Fruit fly (Drosophila melanogaster) whole organism, embryonic: ENCODE results near the gene CG31431.

Source experiments
- B-H2 ChIP-seq: fragments of 200-800 bp; sonication (Bioruptor generic); optimal IDR thresholded peaks from 2 replicates; lab custom pipeline; 2018; ENCODE audit warnings: missing biosample characterization, mild to moderate bottlenecking, missing genetic modification characterization
- CG10209 ChIP-seq: fragments of 200-800 bp; sonication (Bioruptor generic); optimal IDR thresholded peaks from 3 replicates; lab custom pipeline; 2017; ENCODE audit warnings: missing biosample characterization, mild to moderate bottlenecking, missing genetic modification characterization, missing genetic modification reagents
- CG12299 ChIP-seq: fragments of 200-800 bp; sonication (Bioruptor generic); optimal IDR thresholded peaks from 2 replicates; lab custom pipeline; 2018; ENCODE audit warnings: missing biosample characterization, mild to moderate bottlenecking, missing genetic modification characterization
- CG12744 ChIP-seq: fragments of 200-800 bp; sonication (Bioruptor generic); optimal IDR thresholded peaks from 2 replicates; lab custom pipeline; 2016; ENCODE audit warnings: missing biosample characterization, missing genetic modification characterization
- CG12942 ChIP-seq: fragments of 200-800 bp; sonication (Bioruptor generic); optimal IDR thresholded peaks from 3 replicates; lab custom pipeline; 2016; ENCODE audit warnings: missing biosample characterization, missing genetic modification characterization
- CG13296 ChIP-seq: fragments of 200-800 bp; sonication (Bioruptor generic); optimal IDR thresholded peaks from 3 replicates; lab custom pipeline; 2018; ENCODE audit warnings: missing biosample characterization, mild to moderate bottlenecking, missing genetic modification characterization
- CG14050 ChIP-seq: fragments of 200-800 bp; sonication (Bioruptor generic); IDR thresholded peaks from 3 replicates; pipeline ENCODE4 v1.3.6; 2022; ENCODE audit warnings: missing biosample characterization, missing genetic modification characterization
- CG14710 ChIP-seq: fragments of 200-800 bp; sonication (Bioruptor generic); optimal IDR thresholded peaks from 3 replicates; lab custom pipeline; 2019; ENCODE audit warnings: missing biosample characterization, mild to moderate bottlenecking, missing genetic modification characterization, moderate library complexity
- CG15479 ChIP-seq: fragments of 200-800 bp; sonication (Bioruptor generic); optimal IDR thresholded peaks from 3 replicates; lab custom pipeline; 2019; ENCODE audit warnings: missing biosample characterization, mild to moderate bottlenecking, missing genetic modification characterization, moderate library complexity
- CG1602 ChIP-seq: fragments of 200-800 bp; sonication (Bioruptor generic); optimal IDR thresholded peaks from 3 replicates; lab custom pipeline; 2016; ENCODE audit warnings: missing biosample characterization, missing genetic modification characterization
- CG1603 ChIP-seq: fragments of 200-800 bp; sonication (Bioruptor generic); optimal IDR thresholded peaks from 2 replicates; lab custom pipeline; 2019; ENCODE audit warnings: missing biosample characterization, mild to moderate bottlenecking, missing genetic modification characterization, moderate library complexity
- CG17359 ChIP-seq: fragments of 200-800 bp; sonication (Bioruptor generic); optimal IDR thresholded peaks from 3 replicates; lab custom pipeline; 2018; ENCODE audit warnings: missing biosample characterization, mild to moderate bottlenecking, missing genetic modification characterization, moderate library complexity
- CG17568 ChIP-seq: fragments of 200-800 bp; sonication (Bioruptor generic); optimal IDR thresholded peaks from 2 replicates; lab custom pipeline; 2018; ENCODE audit warnings: missing biosample characterization, mild to moderate bottlenecking, missing genetic modification characterization, moderate library complexity
- CG18011 ChIP-seq: fragments of 200-800 bp; sonication (Bioruptor generic); optimal IDR thresholded peaks from 2 replicates; lab custom pipeline; 2017; ENCODE audit warnings: missing biosample characterization, missing genetic modification characterization, mild to moderate bottlenecking, moderate library complexity, missing genotype
- CG2199 ChIP-seq: fragments of 200-800 bp; sonication (Bioruptor generic); IDR thresholded peaks from 3 replicates; pipeline ENCODE4 v1.3.6; 2022; ENCODE audit warnings: missing biosample characterization, missing genetic modification characterization
- CG31388 ChIP-seq: fragments of 200-800 bp; sonication (Bioruptor generic); optimal IDR thresholded peaks from 2 replicates; lab custom pipeline; 2016; ENCODE audit warnings: missing biosample characterization, missing genetic modification characterization
- CG33213 ChIP-seq: fragments of 200-800 bp; sonication (Bioruptor generic); optimal IDR thresholded peaks from 3 replicates; lab custom pipeline; 2016; ENCODE audit warnings: missing biosample characterization, missing genetic modification characterization
- CG4360 ChIP-seq: fragments of 200-800 bp; sonication (Bioruptor generic); IDR thresholded peaks from 2 replicates; pipeline ENCODE4 v1.3.6; 2022; ENCODE audit warnings: missing biosample characterization, missing genetic modification characterization
- CG6175 ChIP-seq: fragments of 200-800 bp; sonication (Bioruptor generic); IDR thresholded peaks from 3 replicates; pipeline ENCODE4 v1.3.6; 2022; ENCODE audit warnings: missing biosample characterization, missing genetic modification characterization
- CG6813 ChIP-seq: fragments of 200-800 bp; sonication (Bioruptor generic); optimal IDR thresholded peaks from 2 replicates; lab custom pipeline; 2017; ENCODE audit warnings: missing biosample characterization, missing genetic modification characterization, mild to moderate bottlenecking, moderate library complexity, missing genetic modification reagents
- CG9609 ChIP-seq: fragments of 200-800 bp; sonication (Bioruptor generic); optimal IDR thresholded peaks from 3 replicates; lab custom pipeline; 2016; ENCODE audit warnings: missing biosample characterization, missing genetic modification characterization
- CG9932 ChIP-seq: fragments of 200-800 bp; sonication (Bioruptor generic); IDR thresholded peaks from 2 replicates; pipeline ENCODE4 v1.3.6; 2022; ENCODE audit warnings: missing biosample characterization, missing genetic modification characterization
- Chrac-16 ChIP-seq: fragments of 200-800 bp; sonication (Bioruptor generic); optimal IDR thresholded peaks from 3 replicates; lab custom pipeline; 2016; ENCODE audit warnings: missing biosample characterization, missing genetic modification characterization
- Deaf1 ChIP-seq: fragments of 200-800 bp; optimal IDR thresholded peaks from 3 replicates; lab custom pipeline; 2019; ENCODE audit warnings: missing biosample characterization, mild to moderate bottlenecking, missing genetic modification characterization, moderate library complexity
- E2f1 ChIP-seq: fragments of 200-800 bp; sonication (Bioruptor generic); IDR thresholded peaks from 2 replicates; pipeline ENCODE4 v1.3.6; 2022; ENCODE audit warnings: missing biosample characterization, missing genetic modification characterization
- Hr78 ChIP-seq, 2 experiments: fragments of 200-800 bp in 1 of 2; fragments of >200 bp in 1 of 2; sonication (Bioruptor generic) in 1 of 2; optimal IDR thresholded peaks; 2 replicates each; lab custom pipeline; 2017 to 2019; ENCODE audit warnings: missing biosample characterization in 2 of 2, missing genetic modification characterization in 2 of 2, mild to moderate bottlenecking in 1 of 2, moderate library complexity in 1 of 2
- MBD-R2 ChIP-seq: fragments of 200-800 bp; sonication (Bioruptor generic); IDR thresholded peaks from 2 replicates; pipeline ENCODE4 v1.3.6; 2022; ENCODE audit warnings: missing biosample characterization, missing genetic modification characterization
- MTF-1 ChIP-seq: fragments of 200-800 bp; sonication (Bioruptor generic); optimal IDR thresholded peaks from 2 replicates; lab custom pipeline; 2018; ENCODE audit warnings: missing biosample characterization, mild to moderate bottlenecking, missing genetic modification characterization, borderline replicate concordance
- Med ChIP-seq: fragments of 200-800 bp; sonication (Bioruptor generic); peaks from one replicate; lab custom pipeline; 2016; ENCODE audit warnings: missing biosample characterization, missing genetic modification characterization, mild to moderate bottlenecking, inconsistent platforms, moderate library complexity
- Oli ChIP-seq: fragments of 200-800 bp; sonication (Bioruptor generic); optimal IDR thresholded peaks from 2 replicates; lab custom pipeline; 2018; ENCODE audit warnings: missing biosample characterization, mild to moderate bottlenecking, missing genetic modification characterization, moderate library complexity
- Pdp1 ChIP-seq, 2 experiments: fragments of 200-800 bp; sonication (Bioruptor generic); optimal IDR thresholded peaks; 3 replicates each; lab custom pipeline; 2016; ENCODE audit warnings: missing biosample characterization in 2 of 2, missing genetic modification characterization in 2 of 2, mild to moderate bottlenecking in 1 of 2, moderate library complexity in 1 of 2
- Spps ChIP-seq: fragments of 200-800 bp; sonication (Bioruptor generic); optimal IDR thresholded peaks from 2 replicates; lab custom pipeline; 2018; ENCODE audit warnings: missing biosample characterization, mild to moderate bottlenecking, missing genetic modification characterization
- Vsx1 ChIP-seq: fragments of 200-800 bp; sonication (Bioruptor generic); optimal IDR thresholded peaks from 2 replicates; lab custom pipeline; 2017; ENCODE audit warnings: missing biosample characterization, mild to moderate bottlenecking, missing genetic modification characterization, missing genetic modification reagents
- ara ChIP-seq: fragments of 200-800 bp; sonication (Bioruptor generic); IDR thresholded peaks from 2 replicates; pipeline ENCODE4 v1.3.6; 2022; ENCODE audit warnings: missing biosample characterization, missing genetic modification characterization
- ase ChIP-seq: fragments of 200-800 bp; sonication (Bioruptor generic); IDR thresholded peaks from 3 replicates; pipeline ENCODE4 v1.3.6; 2022; ENCODE audit warnings: missing biosample characterization, missing genetic modification characterization
- cg ChIP-seq: fragments of 200-800 bp; sonication (Bioruptor generic); optimal IDR thresholded peaks from 3 replicates; lab custom pipeline; 2019; ENCODE audit warnings: missing biosample characterization, mild to moderate bottlenecking, missing genetic modification characterization, moderate library complexity
- chif ChIP-seq, 2 experiments: fragments of 200-800 bp; sonication (Bioruptor generic); optimal IDR thresholded peaks; 3 replicates each; lab custom pipeline; 2016; ENCODE audit warnings: missing biosample characterization in 2 of 2, missing genetic modification characterization in 2 of 2
- dm ChIP-seq: fragments of 200-800 bp; sonication (Bioruptor generic); optimal IDR thresholded peaks from 3 replicates; lab custom pipeline; 2016; ENCODE audit warnings: missing biosample characterization, missing genetic modification characterization
- fd3F ChIP-seq: fragments of 200-800 bp; sonication (Bioruptor generic); optimal IDR thresholded peaks from 2 replicates; lab custom pipeline; 2018; ENCODE audit warnings: missing biosample characterization, mild to moderate bottlenecking, missing genetic modification characterization, moderate library complexity
- gce ChIP-seq: fragments of 200-800 bp; sonication (Bioruptor generic); IDR thresholded peaks from 3 replicates; pipeline ENCODE4 v1.3.6; 2022; ENCODE audit warnings: missing biosample characterization, missing genetic modification characterization
- gfzf ChIP-seq: fragments of 200-800 bp; sonication (Bioruptor generic); optimal IDR thresholded peaks from 2 replicates; lab custom pipeline; 2016; ENCODE audit warnings: missing biosample characterization, mild to moderate bottlenecking, missing genetic modification characterization, moderate library complexity
- ham ChIP-seq: fragments of 200-800 bp; sonication (Bioruptor generic); IDR thresholded peaks from 2 replicates; pipeline ENCODE4 v1.3.6; 2022; ENCODE audit warnings: missing biosample characterization, missing genetic modification characterization
- kay ChIP-seq: fragments of 200-800 bp; sonication (Bioruptor generic); optimal IDR thresholded peaks from 2 replicates; lab custom pipeline; 2016; ENCODE audit warnings: missing biosample characterization, missing genetic modification characterization
- ken ChIP-seq: fragments of 200-800 bp; sonication (Bioruptor generic); IDR thresholded peaks from 3 replicates; pipeline ENCODE4 v1.3.6; 2022; ENCODE audit warnings: missing biosample characterization, missing genetic modification characterization
- nau ChIP-seq: fragments of 200-800 bp; sonication (Bioruptor generic); optimal IDR thresholded peaks from 3 replicates; lab custom pipeline; 2017; ENCODE audit warnings: missing biosample characterization, mild to moderate bottlenecking, missing genetic modification characterization, missing genetic modification reagents
- pita ChIP-seq: fragments of 200-800 bp; sonication (Bioruptor generic); optimal IDR thresholded peaks from 2 replicates; lab custom pipeline; 2017; ENCODE audit warnings: missing biosample characterization, mild to moderate bottlenecking, missing genetic modification characterization
- ranshi ChIP-seq: fragments of 200-800 bp; sonication (Bioruptor generic); IDR thresholded peaks from 2 replicates; pipeline ENCODE4 v1.3.6; 2022; ENCODE audit warnings: missing biosample characterization, missing genetic modification characterization
- schlank ChIP-seq: fragments of 200-800 bp; sonication (Bioruptor generic); optimal IDR thresholded peaks from 2 replicates; lab custom pipeline; 2018; ENCODE audit warnings: missing biosample characterization, mild to moderate bottlenecking, missing genetic modification characterization
- slbo ChIP-seq: fragments of 200-800 bp; sonication (Bioruptor generic); IDR thresholded peaks from 2 replicates; pipeline ENCODE4 v1.3.6; 2022; ENCODE audit warnings: missing biosample characterization, missing genetic modification characterization
- sr ChIP-seq: fragments of 200-800 bp; sonication (Bioruptor generic); IDR thresholded peaks from 3 replicates; pipeline ENCODE4 v1.3.6; 2022; ENCODE audit warnings: missing biosample characterization, missing genetic modification characterization
- vvl ChIP-seq: fragments of 200-800 bp; sonication (Bioruptor generic); IDR thresholded peaks from 2 replicates; pipeline ENCODE4 v1.3.6; 2022; ENCODE audit warnings: missing biosample characterization, missing genetic modification characterization

Gene CG31431

dm6 chr3R:21836614-21837013 is 33.9 kb upstream of the CG31431 start (continued):
- TF ChIP-seq Chrac-16 (GFP tag; lab: Kevin White, UChicago): no peak
- TF ChIP-seq ara (GFP tag; lab: Robert Waterston, UW): no peak
- no peak for TF ChIP-seq pita (GFP tag; lab: Kevin White, UChicago)
- no peak for TF ChIP-seq E2f1
- no peak for TF ChIP-seq chif (GFP tag; optimal IDR thresholded peaks at IDR 0.05; lab: Kevin White, UChicago)
- no peak for TF ChIP-seq CG4360
- TF ChIP-seq CG14710 (tag; lab: Kevin White, UChicago): no peak
- TF ChIP-seq CG9932: no peak
- no peak for TF ChIP-seq CG17359 (tag; lab: Kevin White, UChicago)
- peak; percentile 39; the same call in 1 of the 2 replicates for TF ChIP-seq vvl
- peak; percentile 69 for TF ChIP-seq kay (GFP tag; lab: Kevin White, UChicago)
- no peak for TF ChIP-seq CG12744 (GFP tag; lab: Kevin White, UChicago)
- no peak for TF ChIP-seq ken
- TF ChIP-seq CG33213 (GFP tag; lab: Kevin White, UChicago): no peak
- TF ChIP-seq slbo (GFP tag; lab: Robert Waterston, UW): peak; percentile 15; the same call in 1 of the 2 replicates
- no peak for TF ChIP-seq MTF-1 (GFP tag; lab: Kevin White, UChicago)
- TF ChIP-seq CG6175 (GFP tag; lab: Robert Waterston, UW): peak; percentile 36; the same call in 1 of the 3 replicates
- no peak for TF ChIP-seq CG12942 (GFP tag; lab: Kevin White, UChicago)
- TF ChIP-seq CG31388 (GFP tag; lab: Kevin White, UChicago): no peak
- TF ChIP-seq Oli (tag; lab: Kevin White, UChicago): no peak
- TF ChIP-seq B-H2 (GFP tag; lab: Kevin White, UChicago): no peak
- TF ChIP-seq CG9609: no peak
- no peak for TF ChIP-seq MBD-R2 (GFP tag; lab: Robert Waterston, UW)
- TF ChIP-seq CG18011 (GFP tag; lab: Kevin White, UChicago): no peak
- TF ChIP-seq nau: no peak
- no peak for TF ChIP-seq Spps (tag; lab: Kevin White, UChicago)
- no peak for TF ChIP-seq ham (GFP tag; lab: Robert Waterston, UW)
- TF ChIP-seq CG12299 (tag; lab: Kevin White, UChicago): no peak
- TF ChIP-seq gce: no peak
- no peak for TF ChIP-seq Deaf1 (tag; lab: Kevin White, UChicago)
- peak; percentile 32; the same call in 1 of the 3 replicates for TF ChIP-seq sr
- peak; percentile 47 for TF ChIP-seq cg (GFP tag; lab: Kevin White, UChicago)
- peak in 1 of 2 experiments; percentile 59 for TF ChIP-seq Hr78 (GFP tag; optimal IDR thresholded peaks at IDR 0.05; lab: Kevin White, UChicago)
- no peak for TF ChIP-seq Pdp1 (GFP tag; optimal IDR thresholded peaks at IDR 0.05; lab: Kevin White, UChicago)
- TF ChIP-seq dm (GFP tag; lab: Kevin White, UChicago): no peak
- peak; percentile 17 for TF ChIP-seq CG1603 (tag; lab: Kevin White, UChicago)
- no peak for TF ChIP-seq CG1602 (GFP tag; lab: Kevin White, UChicago)
- TF ChIP-seq schlank (tag; lab: Kevin White, UChicago): no peak
- TF ChIP-seq fd3F (GFP tag; lab: Kevin White, UChicago): no peak
- TF ChIP-seq CG2199 (GFP tag; lab: Robert Waterston, UW): 0 out of 3 replicates have a peak, but pooled peaks have one; percentile 37
- no peak for TF ChIP-seq CG17568
- no peak for TF ChIP-seq CG13296 (GFP tag; lab: Kevin White, UChicago)
- peak; percentile 36 for TF ChIP-seq CG15479 (GFP tag; lab: Kevin White, UChicago)
- peak; percentile 45 for TF ChIP-seq Med (GFP tag; lab: Kevin White, UChicago)
- TF ChIP-seq Vsx1: no peak
- no peak for TF ChIP-seq ase (GFP tag; lab: Robert Waterston, UW)
- no peak for TF ChIP-seq ranshi (GFP tag; lab: Robert Waterston, UW)
- no peak for TF ChIP-seq CG10209 (GFP tag; lab: Kevin White, UChicago)
- TF ChIP-seq CG6813 (GFP tag; lab: Kevin White, UChicago): no peak
- no peak for TF ChIP-seq CG14050 (GFP tag; lab: Robert Waterston, UW)
- no peak for TF ChIP-seq gfzf (GFP tag; lab: Kevin White, UChicago)
